Fruit fly (Drosophila melanogaster): Measurements from ENCODE around the gene Naa60.

The Naa60 gene

dm6 chr3L:9729795-9730421 is 3.2 kb downstream of the Naa60 start, which contains the start of gene ATPsynB (continued):
- peak; percentile 89 for TF ChIP-seq Med (GFP tag)
- TF ChIP-seq zfh1 (GFP tag; IDR thresholded peaks at IDR 0.05), result no peak
- TF ChIP-seq vfl (GFP tag; optimal IDR thresholded peaks at IDR 0.05), result no peak
- peak; percentile 17 for TF ChIP-seq CG30403 (GFP tag; optimal IDR thresholded peaks at IDR 0.05)
- no peak for TF ChIP-seq Hand (GFP tag; optimal IDR thresholded peaks at IDR 0.05)
- TF ChIP-seq CG12659 (GFP tag; optimal IDR thresholded peaks at IDR 0.05), result peak; percentile 72
- TF ChIP-seq nmo (GFP tag; optimal IDR thresholded peaks at IDR 0.05), result peak; percentile 50
- no peak for TF ChIP-seq Oaz (GFP tag; IDR thresholded peaks at IDR 0.05)
- TF ChIP-seq CG11398 (GFP tag; optimal IDR thresholded peaks at IDR 0.05), result no peak
- peak; percentile 34 for TF ChIP-seq ftz-f1 (GFP tag; optimal IDR thresholded peaks at IDR 0.05)
- peak; percentile 3 to 99 for TF ChIP-seq Pdp1 (GFP tag; optimal IDR thresholded peaks at IDR 0.05)
- no peak for TF ChIP-seq pan (optimal IDR thresholded peaks at IDR 0.05)
- peak in 1 of 2 experiments; percentile 39 for TF ChIP-seq pan (GFP tag; optimal IDR thresholded peaks at IDR 0.05 in 1 of 2, IDR thresholded peaks at IDR 0.05 in 1 of 2)
- no peak for TF ChIP-seq tll (GFP tag; optimal IDR thresholded peaks at IDR 0.05)
- TF ChIP-seq sr (GFP tag; IDR thresholded peaks at IDR 0.05), result no peak
- peak in 1 of 3 experiments; percentile 60 for TF ChIP-seq Stat92E (GFP tag; optimal IDR thresholded peaks at IDR 0.05)
- TF ChIP-seq insv (GFP tag; optimal IDR thresholded peaks at IDR 0.05), result peak in 1 of 2 experiments; percentile 26
- no peak for TF ChIP-seq gem (tag; optimal IDR thresholded peaks at IDR 0.05)
- peak; percentile 31 for TF ChIP-seq Fer1 (GFP tag; optimal IDR thresholded peaks at IDR 0.05)
- peak; percentile 31; the same call in 1 of the 3 replicates for TF ChIP-seq CG17361 (GFP tag; IDR thresholded peaks at IDR 0.05)
- peak; percentile 41 for TF ChIP-seq zfh2 (GFP tag; optimal IDR thresholded peaks at IDR 0.05)
- TF ChIP-seq CG17186 (GFP tag; optimal IDR thresholded peaks at IDR 0.05), result peak; percentile 51
- peak; percentile 3 for TF ChIP-seq Fer2 (tag; optimal IDR thresholded peaks at IDR 0.05)
- TF ChIP-seq CG3995 (GFP tag; optimal IDR thresholded peaks at IDR 0.05), result peak; percentile 38
- peak; percentile 24; the same call in 1 of the 3 replicates for TF ChIP-seq row (GFP tag; IDR thresholded peaks at IDR 0.05)
- TF ChIP-seq Chrac-16 (GFP tag; optimal IDR thresholded peaks at IDR 0.05), result peak; percentile 9
- peak; percentile 16; the same call in 1 of the 2 replicates for TF ChIP-seq al (GFP tag; IDR thresholded peaks at IDR 0.05)
- TF ChIP-seq Myb (GFP tag; optimal IDR thresholded peaks at IDR 0.05), result peak; percentile 50
- peak; percentile 37 for TF ChIP-seq Xbp1 (GFP tag; optimal IDR thresholded peaks at IDR 0.05)
- TF ChIP-seq Dek (tag; optimal IDR thresholded peaks at IDR 0.05), result peak; percentile 1
- no peak for TF ChIP-seq crp (GFP tag; optimal IDR thresholded peaks at IDR 0.05)
- TF ChIP-seq gfzf (GFP tag; optimal IDR thresholded peaks at IDR 0.05), result peak; percentile 18
- peak; percentile 39 for TF ChIP-seq CG12155 (GFP tag; optimal IDR thresholded peaks at IDR 0.05)
- 0 out of 4 replicates have a peak, but pooled peaks have one; percentile 11 for TF ChIP-seq Dll (GFP tag; IDR thresholded peaks at IDR 0.05; ENCODE audit: partially characterized antibody)
- peak; percentile 81 for TF ChIP-seq B-H2 (GFP tag; optimal IDR thresholded peaks at IDR 0.05)
- TF ChIP-seq CG10267 (tag; optimal IDR thresholded peaks at IDR 0.05), result peak; percentile 98
- TF ChIP-seq dm (GFP tag; optimal IDR thresholded peaks at IDR 0.05), result no peak
- peak; percentile 42 for TF ChIP-seq CG7987 (GFP tag; optimal IDR thresholded peaks at IDR 0.05)
- no peak for TF ChIP-seq pum (GFP tag; optimal IDR thresholded peaks at IDR 0.05)
- TF ChIP-seq CG42726 (GFP tag; IDR thresholded peaks at IDR 0.05; ENCODE audit: partially characterized antibody), result peak; percentile 58
- peak; percentile 51 for TF ChIP-seq phol (tag; optimal IDR thresholded peaks at IDR 0.05)
- TF ChIP-seq NFAT (GFP tag; IDR thresholded peaks at IDR 0.05), result peak; percentile 44; the same call in 1 of the 2 replicates
- no peak for TF ChIP-seq Kr (GFP tag; optimal IDR thresholded peaks at IDR 0.05)
- peak; percentile 53 for TF ChIP-seq CG17912 (GFP tag; optimal IDR thresholded peaks at IDR 0.05)
- no peak for TF ChIP-seq Sox100B (GFP tag; optimal IDR thresholded peaks at IDR 0.05)
- TF ChIP-seq sens (GFP tag), result peak; percentile 64
- 0 out of 2 replicates have a peak, but pooled peaks have one; percentile 9 for TF ChIP-seq CG1024 (GFP tag; IDR thresholded peaks at IDR 0.05)
- peak; percentile 53 for TF ChIP-seq Xrp1 (GFP tag; IDR thresholded peaks at IDR 0.05)
- peak; percentile 93 for TF ChIP-seq stwl (tag; optimal IDR thresholded peaks at IDR 0.05)
